Fruit fly (Drosophila melanogaster): ENCODE data around the gene CG14109.

The CG14109 gene

dm6 chr3L:13489193-13489752 lies 48.6 kb downstream of the CG14109 start (continued):
- 0 out of 3 replicates have a peak, but pooled peaks have one; percentile 30 for TF ChIP-seq CG14860 (GFP tag; IDR thresholded peaks at IDR 0.05; ENCODE audit: partially characterized antibody)
- no peak for TF ChIP-seq Ravus (GFP tag; IDR thresholded peaks at IDR 0.05)
- no peak for TF ChIP-seq CG6765 (GFP tag; optimal IDR thresholded peaks at IDR 0.05)
- no peak for TF ChIP-seq Ets97D (GFP tag; optimal IDR thresholded peaks at IDR 0.05)
- peak; percentile 83 for TF ChIP-seq mirr (GFP tag; optimal IDR thresholded peaks at IDR 0.05)
- TF ChIP-seq unpg (GFP tag; optimal IDR thresholded peaks at IDR 0.05) = no peak
- no peak for TF ChIP-seq Ets65A (GFP tag)
- TF ChIP-seq BtbVII (GFP tag; optimal IDR thresholded peaks at IDR 0.05) = peak; percentile 12
- TF ChIP-seq tx (GFP tag; optimal IDR thresholded peaks at IDR 0.05) = no peak
- no peak for TF ChIP-seq cas (GFP tag; IDR thresholded peaks at IDR 0.05)
- TF ChIP-seq dpn (GFP tag; optimal IDR thresholded peaks at IDR 0.05) = no peak
- no peak for TF ChIP-seq sc (optimal IDR thresholded peaks at IDR 0.05)
- TF ChIP-seq sc (GFP tag; optimal IDR thresholded peaks at IDR 0.05) = no peak
- no peak for TF ChIP-seq rib (GFP tag; IDR thresholded peaks at IDR 0.05)
- peak; percentile 77 for TF ChIP-seq exex (tag; optimal IDR thresholded peaks at IDR 0.05)
- no peak for TF ChIP-seq dysf (GFP tag; IDR thresholded peaks at IDR 0.05)
- TF ChIP-seq sr (GFP tag; IDR thresholded peaks at IDR 0.05) = no peak
- no peak for TF ChIP-seq tin (GFP tag; optimal IDR thresholded peaks at IDR 0.05)
- TF ChIP-seq pb (GFP tag; optimal IDR thresholded peaks at IDR 0.05) = no peak
- no peak for TF ChIP-seq CG3065 (GFP tag; optimal IDR thresholded peaks at IDR 0.05)
- peak; percentile 12 for TF ChIP-seq lab (GFP tag; optimal IDR thresholded peaks at IDR 0.05)
- TF ChIP-seq dmrt11E (tag; optimal IDR thresholded peaks at IDR 0.05) = no peak
- TF ChIP-seq CG7556 (GFP tag; optimal IDR thresholded peaks at IDR 0.05) = no peak
- TF ChIP-seq Blimp-1 (GFP tag; optimal IDR thresholded peaks at IDR 0.05) = no peak
- no peak for TF ChIP-seq crp (GFP tag; optimal IDR thresholded peaks at IDR 0.05)
- no peak for TF ChIP-seq Fer1 (GFP tag; optimal IDR thresholded peaks at IDR 0.05)
- TF ChIP-seq CG6813 (GFP tag; optimal IDR thresholded peaks at IDR 0.05) = peak; percentile 45
- TF ChIP-seq CG6689 (GFP tag; IDR thresholded peaks at IDR 0.05) = no peak
- TF ChIP-seq CG12236 (GFP tag; optimal IDR thresholded peaks at IDR 0.05) = no peak
- no peak for TF ChIP-seq ATbp (GFP tag; optimal IDR thresholded peaks at IDR 0.05)
- TF ChIP-seq dati (GFP tag; IDR thresholded peaks at IDR 0.05) = no peak
- TF ChIP-seq wek (GFP tag; optimal IDR thresholded peaks at IDR 0.05) = no peak
- TF ChIP-seq CG13296 (GFP tag; optimal IDR thresholded peaks at IDR 0.05) = no peak
- no peak for TF ChIP-seq CG11456 (GFP tag; IDR thresholded peaks at IDR 0.05)
- no peak for TF ChIP-seq CG17612 (GFP tag; IDR thresholded peaks at IDR 0.05)
- TF ChIP-seq jigr1 (GFP tag; IDR thresholded peaks at IDR 0.05) = no peak
- no peak for TF ChIP-seq crc (GFP tag; optimal IDR thresholded peaks at IDR 0.05)
- TF ChIP-seq D (optimal IDR thresholded peaks at IDR 0.05) = no peak
- TF ChIP-seq D (GFP tag; optimal IDR thresholded peaks at IDR 0.05) = no peak
- TF ChIP-seq CG43689 (GFP tag; IDR thresholded peaks at IDR 0.05) = no peak
- TF ChIP-seq CG11723 (GFP tag; optimal IDR thresholded peaks at IDR 0.05) = no peak
- no peak for TF ChIP-seq pros (GFP tag; optimal IDR thresholded peaks at IDR 0.05)
- peak; percentile 8 for TF ChIP-seq CG15696 (tag; optimal IDR thresholded peaks at IDR 0.05)
- TF ChIP-seq C15 (GFP tag; IDR thresholded peaks at IDR 0.05) = no peak
- no peak for TF ChIP-seq CG10654 (GFP tag; optimal IDR thresholded peaks at IDR 0.05)
- TF ChIP-seq repo (GFP tag; optimal IDR thresholded peaks at IDR 0.05) = no peak
